Fruit fly (Drosophila melanogaster): Measurements from ENCODE around the gene GlyRS.

The GlyRS gene

dm6 chr3L:15064877-15065276, 30.1 kb upstream of the GlyRS start, which contains the start of gene Sytbeta:
Gene Sytbeta (minus strand): TSS chr3L:15064977.
- no peak for TF ChIP-seq jim (GFP tag; optimal IDR thresholded peaks at IDR 0.05)
- TF ChIP-seq br (GFP tag; optimal IDR thresholded peaks at IDR 0.05): no peak
- no peak for TF ChIP-seq Myc (optimal IDR thresholded peaks at IDR 0.05)
- no peak for TF ChIP-seq HLH106 (tag; optimal IDR thresholded peaks at IDR 0.05)
- TF ChIP-seq rgr (GFP tag; optimal IDR thresholded peaks at IDR 0.05): no peak
- TF ChIP-seq dmrt93B (GFP tag; optimal IDR thresholded peaks at IDR 0.05): no peak
- no peak for TF ChIP-seq Sp1 (GFP tag; optimal IDR thresholded peaks at IDR 0.05)
- TF ChIP-seq CrebA (GFP tag; optimal IDR thresholded peaks at IDR 0.05; ENCODE audit: borderline replicate concordance): no peak
- TF ChIP-seq CG9705 (GFP tag; optimal IDR thresholded peaks at IDR 0.05): no peak
- TF ChIP-seq fru (GFP tag; optimal IDR thresholded peaks at IDR 0.05): no peak
- no peak for TF ChIP-seq Mio (GFP tag; optimal IDR thresholded peaks at IDR 0.05)

dm6 chr3L:15072149-15072548, 22.8 kb upstream of the GlyRS start:
- TF ChIP-seq GATAd (GFP tag; optimal IDR thresholded peaks at IDR 0.05) (no peak), Myc (optimal IDR thresholded peaks at IDR 0.05) (peak; percentile 84)

- TF ChIP-seq foxo (GFP tag; optimal IDR thresholded peaks at IDR 0.05) (no peak), br (GFP tag; optimal IDR thresholded peaks at IDR 0.05) (no peak), pan (optimal IDR thresholded peaks at IDR 0.05) (no peak), Vsx2 (GFP tag; optimal IDR thresholded peaks at IDR 0.05; ENCODE audit: partially characterized antibody) (no peak), Hr78 (GFP tag; optimal IDR thresholded peaks at IDR 0.05) (no peak), dl (GFP tag; optimal IDR thresholded peaks at IDR 0.05; ENCODE audit: insufficient read depth in 1 of 2, partially characterized antibody in 2 of 2) (no peak), CrebA (GFP tag; optimal IDR thresholded peaks at IDR 0.05; ENCODE audit: borderline replicate concordance) (no peak), N (GFP tag; optimal IDR thresholded peaks at IDR 0.05) (no peak)
Measured at dm6 chr3L:15073680-15074079, 21.3 kb upstream of the GlyRS start.

dm6 chr3L:15076380-15076779, 18.6 kb upstream of the GlyRS start:
- TF ChIP-seq Vsx2 (GFP tag; optimal IDR thresholded peaks at IDR 0.05; ENCODE audit: partially characterized antibody) (no peak), woc (GFP tag; optimal IDR thresholded peaks at IDR 0.05) (no peak)

dm6 chr3L:15078347-15078746, 16.6 kb upstream of the GlyRS start, which contains the start of gene Or71a:
Gene Or71a (minus strand): TSS chr3L:15078447.
- TF ChIP-seq woc (GFP tag; optimal IDR thresholded peaks at IDR 0.05) (no peak), pan (optimal IDR thresholded peaks at IDR 0.05) (no peak), fru (GFP tag; optimal IDR thresholded peaks at IDR 0.05) (no peak), Hr83 (GFP tag; optimal IDR thresholded peaks at IDR 0.05; ENCODE audit: poor library complexity, severe bottlenecking) (no peak)

dm6 chr3L:15079278-15079677, 15.7 kb upstream of the GlyRS start:
- TF ChIP-seq pan (optimal IDR thresholded peaks at IDR 0.05) (no peak), woc (GFP tag; optimal IDR thresholded peaks at IDR 0.05) (no peak), dsf (GFP tag; optimal IDR thresholded peaks at IDR 0.05; ENCODE audit: borderline replicate concordance) (no peak), CG9705 (GFP tag; optimal IDR thresholded peaks at IDR 0.05) (no peak), Hr78 (GFP tag; optimal IDR thresholded peaks at IDR 0.05) (no peak), Vsx2 (GFP tag; optimal IDR thresholded peaks at IDR 0.05; ENCODE audit: partially characterized antibody) (peak; percentile 9), dmrt93B (GFP tag; optimal IDR thresholded peaks at IDR 0.05) (no peak), tai (GFP tag; optimal IDR thresholded peaks at IDR 0.05) (no peak), lola (GFP tag; optimal IDR thresholded peaks at IDR 0.05) (no peak), dl (GFP tag; optimal IDR thresholded peaks at IDR 0.05; ENCODE audit: insufficient read depth in 1 of 2, partially characterized antibody in 2 of 2) (peak in 1 of 2 experiments; percentile 35), CG32264 (GFP tag; optimal IDR thresholded peaks at IDR 0.05) (no peak), Abd-B (GFP tag; optimal IDR thresholded peaks at IDR 0.05) (no peak), h (GFP tag; optimal IDR thresholded peaks at IDR 0.05) (no peak), Dif (GFP tag; optimal IDR thresholded peaks at IDR 0.05; ENCODE audit: partially characterized antibody) (peak; percentile 65), fru (GFP tag; optimal IDR thresholded peaks at IDR 0.05) (peak; percentile 60), Jra (GFP tag; optimal IDR thresholded peaks at IDR 0.05) (no peak), foxo (GFP tag; optimal IDR thresholded peaks at IDR 0.05) (no peak), psq (GFP tag; optimal IDR thresholded peaks at IDR 0.05) (no peak), usp (GFP tag; optimal IDR thresholded peaks at IDR 0.05) (no peak), sage (GFP tag; optimal IDR thresholded peaks at IDR 0.05) (no peak), Rel (GFP tag; optimal IDR thresholded peaks at IDR 0.05) (no peak), Rel (tag; optimal IDR thresholded peaks at IDR 0.05) (no peak), HLH106 (tag; optimal IDR thresholded peaks at IDR 0.05) (no peak), Myc (optimal IDR thresholded peaks at IDR 0.05) (peak; percentile 5), jim (GFP tag; optimal IDR thresholded peaks at IDR 0.05) (no peak), N (GFP tag; optimal IDR thresholded peaks at IDR 0.05) (no peak), brk (GFP tag; optimal IDR thresholded peaks at IDR 0.05) (no peak), Sp1 (GFP tag; optimal IDR thresholded peaks at IDR 0.05) (no peak), CrebA (GFP tag; optimal IDR thresholded peaks at IDR 0.05; ENCODE audit: borderline replicate concordance) (no peak), Dfd (GFP tag; optimal IDR thresholded peaks at IDR 0.05) (no peak), br (GFP tag; optimal IDR thresholded peaks at IDR 0.05) (no peak), Hnf4 (GFP tag; optimal IDR thresholded peaks at IDR 0.05) (no peak), rgr (GFP tag; optimal IDR thresholded peaks at IDR 0.05) (no peak), ey (GFP tag; optimal IDR thresholded peaks at IDR 0.05) (no peak), GATAd (GFP tag; optimal IDR thresholded peaks at IDR 0.05) (no peak), sv (GFP tag; optimal IDR thresholded peaks at IDR 0.05) (no peak)

All from whole organism, wandering third instar larva.